Worm (Caenorhabditis elegans): Measurements from ENCODE around the gene T05B9.2.

Gene T05B9.2

ce11 chrII:11224045-11224481 is 31.6 kb upstream of the T05B9.2 start (continued):
- TF ChIP-seq aha-1 (tag) (peak; percentile 62), daf-16 (GFP tag; optimal IDR thresholded peaks at IDR 0.05) (peak; percentile 60 to 64), daf-16 (tag; optimal IDR thresholded peaks at IDR 0.05) (peak; percentile 92), php-3 (GFP tag; IDR thresholded peaks at IDR 0.05) (peak; percentile 64; the same call in 1 of the 2 replicates), hif-1 (tag; optimal IDR thresholded peaks at IDR 0.05) (no peak), snpc-4 (tag; optimal IDR thresholded peaks at IDR 0.05) (peak; percentile 93), nhr-111 (GFP tag; optimal IDR thresholded peaks at IDR 0.05) (no peak), ceh-32 (tag; optimal IDR thresholded peaks at IDR 0.05; ENCODE audit: poor library complexity) (no peak), nhr-41 (GFP tag; IDR thresholded peaks at IDR 0.05) (0 out of 2 replicates have a peak, but pooled peaks have one; percentile 26), gei-8 (GFP tag; optimal IDR thresholded peaks at IDR 0.05) (peak; percentile 24), ceh-28 (tag; optimal IDR thresholded peaks at IDR 0.05) (no peak), saeg-2 (GFP tag; IDR thresholded peaks at IDR 0.05) (peak; percentile 49; the same call in 1 of the 2 replicates), tag-97 (GFP tag; IDR thresholded peaks at IDR 0.05) (no peak), vab-7 (GFP tag; IDR thresholded peaks at IDR 0.05) (0 out of 2 replicates have a peak, but pooled peaks have one; percentile 5), nhr-6 (tag; optimal IDR thresholded peaks at IDR 0.05) (peak; percentile 71), Y105C5A.15 (GFP tag; IDR thresholded peaks at IDR 0.05) (no peak), daf-19 (GFP tag; conservative IDR thresholded peaks at IDR 0.05) (peak; percentile 67; the same call in 1 of the 2 replicates), aly-2 (tag; optimal IDR thresholded peaks at IDR 0.05) (no peak), mxl-3 (GFP tag; optimal IDR thresholded peaks at IDR 0.05) (peak; percentile 71), unc-39 (tag; optimal IDR thresholded peaks at IDR 0.05) (no peak), hlh-30 (tag; optimal IDR thresholded peaks at IDR 0.05; ENCODE audit: insufficient read depth) (peak; percentile 61), T26A8.4 (GFP tag; IDR thresholded peaks at IDR 0.05) (peak; percentile 93), Y75B8A.6 (GFP tag; IDR thresholded peaks at IDR 0.05) (0 out of 2 replicates have a peak, but pooled peaks have one; percentile 34), lin-13 (GFP tag; optimal IDR thresholded peaks at IDR 0.05) (peak; percentile 82), D1046.2 (GFP tag; IDR thresholded peaks at IDR 0.05) (no peak), Y5F2A.4 (GFP tag; optimal IDR thresholded peaks at IDR 0.05) (no peak), tra-1 (GFP tag; IDR thresholded peaks at IDR 0.05) (peak; percentile 61; the same call in 1 of the 2 replicates), lin-1 (GFP tag; IDR thresholded peaks at IDR 0.05) (no peak), F37D6.2 (tag; optimal IDR thresholded peaks at IDR 0.05) (peak; percentile 6), dve-1 (tag; optimal IDR thresholded peaks at IDR 0.05; ENCODE audit: insufficient read depth) (peak; percentile 85), lim-7 (GFP tag; IDR thresholded peaks at IDR 0.05) (0 out of 2 replicates have a peak, but pooled peaks have one; percentile 50), ztf-7 (tag; optimal IDR thresholded peaks at IDR 0.05) (peak; percentile 31), madf-5 (GFP tag; IDR thresholded peaks at IDR 0.05) (no peak), F10B5.3 (tag; optimal IDR thresholded peaks at IDR 0.05) (peak; percentile 76), set-16 (GFP tag; IDR thresholded peaks at IDR 0.05) (no peak), dmd-6 (GFP tag; IDR thresholded peaks at IDR 0.05) (peak; percentile 72), ceh-20 (GFP tag; IDR thresholded peaks at IDR 0.05) (0 out of 2 replicates have a peak, but pooled peaks have one; percentile 21), nhr-48 (tag; optimal IDR thresholded peaks at IDR 0.05) (peak; percentile 44), lsy-2 (tag; optimal IDR thresholded peaks at IDR 0.05) (peak in 1 of 2 experiments; percentile 72), nhr-237 (tag; optimal IDR thresholded peaks at IDR 0.05) (peak; percentile 34), ama-1 (optimal IDR thresholded peaks at IDR 0.05) (peak; percentile 98), mep-1 (tag; optimal IDR thresholded peaks at IDR 0.05) (peak; percentile 80), hlh-11 (tag; optimal IDR thresholded peaks at IDR 0.05) (peak; percentile 80), nhr-76 (tag; optimal IDR thresholded peaks at IDR 0.05) (no peak), nhr-102 (tag; optimal IDR thresholded peaks at IDR 0.05) (peak; percentile 86), skn-1 (tag; optimal IDR thresholded peaks at IDR 0.05) (no peak), mxl-2 (GFP tag; conservative IDR thresholded peaks at IDR 0.05) (no peak), ces-1 (GFP tag; optimal IDR thresholded peaks at IDR 0.05) (no peak), madf-9 (GFP tag; conservative IDR thresholded peaks at IDR 0.05) (no peak), mes-2 (tag; optimal IDR thresholded peaks at IDR 0.05; ENCODE audit: poor library complexity, severe bottlenecking) (peak; percentile 89), spr-1 (tag; optimal IDR thresholded peaks at IDR 0.05) (peak; percentile 66)
